Worm (Caenorhabditis elegans): ENCODE results near the gene B0507.9.

- TF ChIP-seq ama-1 (optimal IDR thresholded peaks at IDR 0.05) (no peak), sea-1 (GFP tag; conservative IDR thresholded peaks at IDR 0.05) (no peak), hnd-1 (tag; optimal IDR thresholded peaks at IDR 0.05) (no peak), flt-1 (GFP tag; IDR thresholded peaks at IDR 0.05) (no peak), ets-7 (tag; optimal IDR thresholded peaks at IDR 0.05) (no peak), tbx-11 (GFP tag; IDR thresholded peaks at IDR 0.05) (no peak), ceh-36 (tag; optimal IDR thresholded peaks at IDR 0.05) (no peak), pes-1 (GFP tag; IDR thresholded peaks at IDR 0.05) (no peak), hmg-4 (GFP tag; optimal IDR thresholded peaks at IDR 0.05) (no peak), F13C5.2 (tag; optimal IDR thresholded peaks at IDR 0.05) (no peak), hmbx-1 (tag; optimal IDR thresholded peaks at IDR 0.05) (no peak), tra-4 (tag; optimal IDR thresholded peaks at IDR 0.05) (no peak)
Measured at ce11 chrV:8796889-8797288, 31.1 kb upstream of the B0507.9 start.
